Worm (Caenorhabditis elegans) whole organism, dauer: ENCODE measurements around the gene Y50D4C.6.

Source experiments
- unc-62 ChIP-seq: sonication (generic microtip); optimal IDR thresholded peaks from 2 replicates; lab custom pipeline; 2017; ENCODE audit warnings: missing biosample characterization, missing genetic modification reagents, missing genetic modification characterization

Y50D4C.6 gene

ce11 chrV:949760-950159, at the start of gene Y50D4C.6:
Gene Y50D4C.6, minus strand, starts transcription at chrV:949860.
- no peak for TF ChIP-seq unc-62

ce11 chrV:995635-996034, 46.0 kb upstream of the Y50D4C.6 start:
- TF ChIP-seq unc-62, result no peak

- no peak for TF ChIP-seq unc-62
Measured at ce11 chrV:990300-990699, 40.6 kb upstream of the Y50D4C.6 start.

ce11 chrV:983120-983519, 33.5 kb upstream of the Y50D4C.6 start:
- no peak for TF ChIP-seq unc-62

- no peak for TF ChIP-seq unc-62
Measured at ce11 chrV:982281-982756, 32.7 kb upstream of the Y50D4C.6 start, which contains the start of the genes Y50D4C.12 and unc-34. Gene Y50D4C.12, plus strand, starts transcription at chrV:982581. Gene unc-34, plus strand, starts transcription at chrV:982706.

- TF ChIP-seq unc-62, result no peak
Measured at ce11 chrV:979698-980097, 30.0 kb upstream of the Y50D4C.6 start.

- no peak for TF ChIP-seq unc-62
Measured at ce11 chrV:978617-979016, 29.0 kb upstream of the Y50D4C.6 start.

- no peak for TF ChIP-seq unc-62
Measured at ce11 chrV:977853-978252, 28.2 kb upstream of the Y50D4C.6 start.

ce11 chrV:976498-977063, 26.9 kb upstream of the Y50D4C.6 start:
- TF ChIP-seq unc-62, result no peak

ce11 chrV:975184-975583, 25.5 kb upstream of the Y50D4C.6 start:
- TF ChIP-seq unc-62, result no peak

- TF ChIP-seq unc-62, result no peak
Measured at ce11 chrV:969005-969562, 19.4 kb upstream of the Y50D4C.6 start.

ce11 chrV:966164-966563, 16.5 kb upstream of the Y50D4C.6 start:
- TF ChIP-seq unc-62, result no peak

ce11 chrV:964739-965283, 15.2 kb upstream of the Y50D4C.6 start, which contains the start of gene sqv-6:
Gene sqv-6, minus strand, starts transcription at chrV:964789.
- TF ChIP-seq unc-62, result no peak

- no peak for TF ChIP-seq unc-62
Measured at ce11 chrV:949084-949483, 576 bp downstream of the Y50D4C.6 start.

- TF ChIP-seq unc-62, result no peak
Measured at ce11 chrV:945828-946227, 3.8 kb downstream of the Y50D4C.6 start.

ce11 chrV:945144-945543, 4.5 kb downstream of the Y50D4C.6 start, which contains the start of gene Y50D4C.3:
Gene Y50D4C.3, minus strand, starts transcription at chrV:945244.
- no peak for TF ChIP-seq unc-62

ce11 chrV:942556-942955, 7.1 kb downstream of the Y50D4C.6 start:
- TF ChIP-seq unc-62, result no peak

ce11 chrV:939341-939740, 10.3 kb downstream of the Y50D4C.6 start:
- no peak for TF ChIP-seq unc-62
